Worm (Caenorhabditis elegans) whole organism, L4 larva: ENCODE data around the gene srbc-40.

Source experiments
- ama-1 ChIP-seq: fragments of 150-350 bp; optimal IDR thresholded peaks from 2 replicates; lab custom pipeline; 2014; ENCODE audit warnings: inconsistent platforms, mixed read lengths
- attf-4 ChIP-seq: sonication (generic microtip); optimal IDR thresholded peaks from 3 replicates; lab custom pipeline; 2017; ENCODE audit warnings: missing biosample characterization, missing genetic modification characterization
- dmd-9 ChIP-seq: fragments of 200-800 bp; sonication (Bioruptor generic); IDR thresholded peaks from 2 replicates; pipeline ENCODE4 v1.3.6; 2022; ENCODE audit warnings: missing genetic modification reagents, missing genetic modification characterization, missing compliant biosample characterization
- lin-13 ChIP-seq: fragments of 150-350 bp; optimal IDR thresholded peaks from 2 replicates; lab custom pipeline; 2014; ENCODE audit warnings: missing biosample characterization, missing genetic modification reagents, missing genetic modification characterization
- lsy-2 ChIP-seq, 2 experiments: fragments of 150-350 bp in 1 of 2; sonication (generic microtip) in 1 of 2; optimal IDR thresholded peaks; 2 replicates each; lab custom pipeline; 2014 to 2017; ENCODE audit warnings: missing biosample characterization in 2 of 2, missing genetic modification characterization in 2 of 2
- madf-5 ChIP-seq, 2 experiments: fragments of 200-800 bp; sonication (Bioruptor generic); IDR thresholded peaks; 2 replicates each; pipeline ENCODE4 v1.3.6; 2022; ENCODE audit warnings: missing compliant biosample characterization in 2 of 2, missing genetic modification characterization in 2 of 2
- mdt-29 ChIP-seq: fragments of 200-800 bp; sonication (Bioruptor generic); IDR thresholded peaks from 2 replicates; pipeline ENCODE4 v1.3.6; 2022; ENCODE audit warnings: missing genetic modification reagents, missing genetic modification characterization, missing compliant biosample characterization
- nhr-10 ChIP-seq: fragments of 150-350 bp; optimal IDR thresholded peaks from 2 replicates; lab custom pipeline; 2014; ENCODE audit warnings: missing biosample characterization, missing genetic modification characterization
- nhr-11 ChIP-seq: fragments of 150-350 bp; optimal IDR thresholded peaks from 2 replicates; lab custom pipeline; 2014; ENCODE audit warnings: missing biosample characterization, missing genetic modification characterization
- nhr-25 ChIP-seq: sonication (generic microtip); optimal IDR thresholded peaks from 2 replicates; lab custom pipeline; 2017; ENCODE audit warnings: missing genetic modification characterization, mild to moderate bottlenecking, missing compliant biosample characterization, antibody characterized with exemption, moderate library complexity, borderline replicate concordance; ENCODE audit not compliant: insufficient read depth
- pha-4 ChIP-seq, 2 experiments: fragments of 150-350 bp in 1 of 2; fragments of 200-800 bp in 1 of 2; sonication (Bioruptor generic) in 1 of 2; IDR thresholded peaks in 1 of 2; optimal IDR thresholded peaks in 1 of 2; 2 replicates each; pipeline versions ENCODE4 v1.3.6 to Lab custom; 2014 to 2022; ENCODE audit warnings: missing genetic modification characterization in 2 of 2, missing genetic modification reagents in 2 of 2, missing biosample characterization in 1 of 2, missing compliant biosample characterization in 1 of 2
- skn-1 ChIP-seq: fragments of 150-350 bp; optimal IDR thresholded peaks from 2 replicates; lab custom pipeline; 2014; ENCODE audit warnings: missing biosample characterization, missing genetic modification characterization
- unc-62 ChIP-seq, 3 experiments: fragments of 150-350 bp in 1 of 3; sonication (generic microtip); optimal IDR thresholded peaks in 2 of 3; peaks in 1 of 3; 1 replicate in 1 of 3; 2 replicates in 2 of 3; lab custom pipeline; 2014 to 2017; ENCODE audit warnings: missing biosample characterization in 3 of 3, missing genetic modification characterization in 3 of 3, missing genetic modification reagents in 3 of 3, missing genotype in 1 of 3
- ztf-11 ChIP-seq: fragments of 150-350 bp; optimal IDR thresholded peaks from 2 replicates; lab custom pipeline; 2014; ENCODE audit warnings: missing biosample characterization, missing genetic modification characterization

DNA sequence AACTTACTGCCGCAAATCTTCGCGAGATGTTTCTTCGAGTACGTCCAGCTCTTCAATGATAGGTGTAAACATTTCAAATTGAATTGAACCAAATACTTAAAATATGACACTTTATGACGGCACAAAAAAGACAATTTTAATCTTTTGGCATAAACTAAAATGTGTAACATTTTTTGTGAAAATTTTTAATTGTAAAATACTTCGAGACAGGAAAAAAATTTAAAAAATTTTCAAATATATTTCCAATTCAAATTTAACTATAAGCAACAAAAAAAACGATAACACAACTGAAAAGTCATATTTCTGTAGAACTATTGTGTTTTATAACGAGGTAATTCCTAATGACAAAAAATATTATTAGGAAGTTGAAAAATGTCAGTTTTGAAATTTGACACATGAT, 42.3 kb upstream of the srbc-40 start, which contains the start of gene C05E4.12:
- TF ChIP-seq lsy-2 (tag; optimal IDR thresholded peaks at IDR 0.05; lab: Kevin White, UChicago) (no peak), pha-4 (GFP tag; IDR thresholded peaks at IDR 0.05; lab: Robert Waterston, UW) (no peak), pha-4 (tag; optimal IDR thresholded peaks at IDR 0.05; lab: Kevin White, UChicago) (no peak), madf-5 (GFP tag; IDR thresholded peaks at IDR 0.05; lab: Robert Waterston, UW) (no peak), unc-62 (GFP tag; optimal IDR thresholded peaks at IDR 0.05 in 1 of 2; lab: Kevin White, UChicago) (no peak), unc-62 (tag; optimal IDR thresholded peaks at IDR 0.05; lab: Kevin White, UChicago) (no peak), lin-13 (no peak), nhr-11 (no peak), ama-1 (lab: Kevin White, UChicago) (no peak), ztf-11 (tag; lab: Kevin White, UChicago) (no peak), nhr-10 (no peak), dmd-9 (GFP tag; lab: Robert Waterston, UW) (no peak), skn-1 (no peak), mdt-29 (GFP tag; lab: Robert Waterston, UW) (no peak), nhr-25 (tag; lab: Kevin White, UChicago) (no peak), attf-4 (no peak)
